Worm (Caenorhabditis elegans) whole organism, mixed stage, embryonic: ENCODE measurements around the gene F20B6.5.

Experiments used
- nhr-76 ChIP-seq: sonication (generic microtip); optimal IDR thresholded peaks from 2 replicates; lab custom pipeline; 2017; ENCODE audit warnings: missing biosample characterization, missing genetic modification characterization
- pha-4 ChIP-seq: fragments of 150-350 bp; optimal IDR thresholded peaks from 2 replicates; lab custom pipeline; 2018; ENCODE audit warnings: missing biosample characterization, missing genetic modification reagents, missing genetic modification characterization
- snpc-4 ChIP-seq: fragments of 150-350 bp; optimal IDR thresholded peaks from 2 replicates; lab custom pipeline; 2014; ENCODE audit warnings: missing biosample characterization, missing genetic modification characterization
- unc-62 ChIP-seq: fragments of 150-350 bp; optimal IDR thresholded peaks from 2 replicates; lab custom pipeline; 2014; ENCODE audit warnings: missing biosample characterization, missing genetic modification reagents, missing genetic modification characterization
- zip-8 ChIP-seq: fragments of 150-350 bp; optimal IDR thresholded peaks from 2 replicates; lab custom pipeline; 2014; ENCODE audit warnings: missing biosample characterization, missing genetic modification characterization

DNA sequence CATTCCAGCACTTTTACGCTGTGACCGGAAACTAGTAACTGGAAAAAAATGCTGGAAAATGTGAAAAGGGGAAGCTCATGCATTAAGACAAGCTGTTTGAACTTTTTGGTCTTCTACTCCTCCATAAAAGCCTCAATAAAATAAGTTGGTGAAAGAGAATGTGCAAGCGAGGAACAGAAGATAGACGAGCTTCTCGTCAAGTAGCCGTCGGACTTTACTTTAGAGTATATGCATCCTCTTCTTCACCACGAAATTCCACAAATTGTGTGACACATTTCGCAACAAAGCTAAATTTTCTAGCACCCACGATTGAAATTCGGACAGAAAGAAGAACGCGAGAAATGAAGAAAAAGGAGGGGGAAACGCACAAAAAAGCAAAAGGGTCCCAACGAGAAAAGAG, 39.8 kb downstream of the F20B6.5 start:
- TF ChIP-seq snpc-4 (tag; lab: Kevin White, UChicago) (no peak), unc-62 (no peak), nhr-76 (no peak), pha-4 (no peak), zip-8 (tag; lab: Kevin White, UChicago) (no peak)
